Fruit fly (Drosophila melanogaster) whole organism, embryonic: ENCODE measurements around the gene CG11353.
A peak's percentile ranks its signal among the peaks of the same experiment; 100 is the strongest.

Experiments
- Adf1 ChIP-seq: fragments of 200-800 bp; sonication (Bioruptor generic); IDR thresholded peaks from 2 replicates; pipeline ENCODE4 v1.3.6; 2022; ENCODE audit warnings: missing biosample characterization, missing genetic modification characterization
- Atf6 ChIP-seq: fragments of 200-800 bp; sonication (Bioruptor generic); IDR thresholded peaks from 2 replicates; pipeline ENCODE4 v1.3.6; 2022; ENCODE audit warnings: missing biosample characterization, missing genetic modification characterization
- C15 ChIP-seq: fragments of 200-800 bp; sonication (Bioruptor generic); IDR thresholded peaks from 3 replicates; pipeline ENCODE4 v1.3.6; 2022; ENCODE audit warnings: missing biosample characterization, missing genetic modification characterization
- CG12104 ChIP-seq: fragments of 200-800 bp; sonication (Bioruptor generic); optimal IDR thresholded peaks from 3 replicates; lab custom pipeline; 2016; ENCODE audit warnings: missing biosample characterization, missing genetic modification characterization
- CG14014 ChIP-seq: fragments of 200-800 bp; sonication (Bioruptor generic); IDR thresholded peaks from 2 replicates; pipeline ENCODE4 v1.3.6; 2022; ENCODE audit warnings: missing biosample characterization, missing genetic modification characterization
- CG14050 ChIP-seq: fragments of 200-800 bp; sonication (Bioruptor generic); IDR thresholded peaks from 3 replicates; pipeline ENCODE4 v1.3.6; 2022; ENCODE audit warnings: missing biosample characterization, missing genetic modification characterization
- CG16813 ChIP-seq: fragments of 200-800 bp; sonication (Bioruptor generic); IDR thresholded peaks from 3 replicates; pipeline ENCODE4 v1.3.6; 2022; ENCODE audit warnings: missing biosample characterization, missing genetic modification characterization; ENCODE audit not compliant: partially characterized antibody
- CG18476 ChIP-seq: fragments of 200-800 bp; sonication (Bioruptor generic); optimal IDR thresholded peaks from 2 replicates; lab custom pipeline; 2016; ENCODE audit warnings: missing biosample characterization, mild to moderate bottlenecking, missing genetic modification characterization
- CG2199 ChIP-seq: fragments of 200-800 bp; sonication (Bioruptor generic); IDR thresholded peaks from 3 replicates; pipeline ENCODE4 v1.3.6; 2022; ENCODE audit warnings: missing biosample characterization, missing genetic modification characterization
- CG30020 ChIP-seq: fragments of 200-800 bp; optimal IDR thresholded peaks from 2 replicates; lab custom pipeline; 2019; ENCODE audit warnings: missing biosample characterization, mild to moderate bottlenecking, missing genetic modification characterization, moderate library complexity
- CG31388 ChIP-seq: fragments of 200-800 bp; sonication (Bioruptor generic); optimal IDR thresholded peaks from 2 replicates; lab custom pipeline; 2016; ENCODE audit warnings: missing biosample characterization, missing genetic modification characterization
- CG32532 ChIP-seq: fragments of 200-800 bp; sonication (Bioruptor generic); IDR thresholded peaks from 2 replicates; pipeline ENCODE4 v1.3.6; 2022; ENCODE audit warnings: missing biosample characterization, missing genetic modification characterization
- CG3407 ChIP-seq: fragments of 200-800 bp; sonication (Bioruptor generic); optimal IDR thresholded peaks from 2 replicates; lab custom pipeline; 2018; ENCODE audit warnings: missing biosample characterization, mild to moderate bottlenecking, missing genetic modification characterization
- CG5953 ChIP-seq: fragments of 200-800 bp; sonication (Bioruptor generic); IDR thresholded peaks from 2 replicates; pipeline ENCODE4 v1.3.6; 2022; ENCODE audit warnings: missing biosample characterization, missing genetic modification characterization
- CG6254 ChIP-seq: fragments of 200-800 bp; sonication (Bioruptor generic); optimal IDR thresholded peaks from 3 replicates; lab custom pipeline; 2017; ENCODE audit warnings: mild to moderate bottlenecking, missing biosample characterization, missing genetic modification reagents, missing genetic modification characterization
- CG6765 ChIP-seq: fragments of 200-800 bp; sonication (Bioruptor generic); optimal IDR thresholded peaks from 3 replicates; lab custom pipeline; 2017; ENCODE audit warnings: missing biosample characterization, mild to moderate bottlenecking, missing genetic modification characterization
- CG7271 ChIP-seq: fragments of 200-800 bp; sonication (Bioruptor generic); optimal IDR thresholded peaks from 2 replicates; lab custom pipeline; 2018; ENCODE audit warnings: missing biosample characterization, mild to moderate bottlenecking, missing genetic modification characterization, moderate library complexity
- CG7987 ChIP-seq: fragments of 200-800 bp; sonication (Bioruptor generic); optimal IDR thresholded peaks from 2 replicates; lab custom pipeline; 2018; ENCODE audit warnings: missing biosample characterization, mild to moderate bottlenecking, missing genetic modification characterization, moderate library complexity
- CTCF ChIP-seq: fragments of 200-800 bp; sonication (Bioruptor generic); optimal IDR thresholded peaks from 2 replicates; lab custom pipeline; 2017; ENCODE audit warnings: missing biosample characterization, mild to moderate bottlenecking, missing genetic modification characterization, moderate library complexity
- Deaf1 ChIP-seq: fragments of 200-800 bp; optimal IDR thresholded peaks from 3 replicates; lab custom pipeline; 2019; ENCODE audit warnings: missing biosample characterization, mild to moderate bottlenecking, missing genetic modification characterization, moderate library complexity
- Dip2 ChIP-seq: fragments of 200-800 bp; sonication (Bioruptor generic); IDR thresholded peaks from 2 replicates; pipeline ENCODE4 v1.3.6; 2022; ENCODE audit warnings: missing biosample characterization, missing genetic modification characterization
- Dip3 ChIP-seq: fragments of 200-800 bp; sonication (Bioruptor generic); optimal IDR thresholded peaks from 3 replicates; lab custom pipeline; 2016; ENCODE audit warnings: missing biosample characterization, missing genetic modification characterization
- Gug ChIP-seq: fragments of 200-800 bp; sonication (Bioruptor generic); IDR thresholded peaks from 4 replicates; pipeline ENCODE4 v1.3.6; 2022; ENCODE audit warnings: missing biosample characterization, missing genetic modification characterization
- Lim3 ChIP-seq: fragments of 200-800 bp; sonication (Bioruptor generic); IDR thresholded peaks from 2 replicates; pipeline ENCODE4 v1.3.6; 2022; ENCODE audit warnings: missing biosample characterization, missing genetic modification characterization
- NC2α ChIP-seq: fragments of 200-800 bp; sonication (Bioruptor generic); optimal IDR thresholded peaks from 2 replicates; lab custom pipeline; 2016; ENCODE audit warnings: missing biosample characterization, missing genetic modification characterization
- Optix ChIP-seq: fragments of 200-800 bp; sonication (Bioruptor generic); IDR thresholded peaks from 3 replicates; pipeline ENCODE4 v1.3.6; 2022; ENCODE audit warnings: missing biosample characterization, missing genetic modification characterization
- Pdp1 ChIP-seq, 2 experiments: fragments of 200-800 bp; sonication (Bioruptor generic); optimal IDR thresholded peaks; 3 replicates each; lab custom pipeline; 2016; ENCODE audit warnings: missing biosample characterization in 2 of 2, missing genetic modification characterization in 2 of 2, mild to moderate bottlenecking in 1 of 2, moderate library complexity in 1 of 2
- Ptx1 ChIP-seq: fragments of 200-800 bp; sonication (Bioruptor generic); IDR thresholded peaks from 2 replicates; pipeline ENCODE4 v1.3.6; 2022; ENCODE audit warnings: missing biosample characterization, missing genetic modification characterization
- Rx ChIP-seq: fragments of 200-800 bp; sonication (Bioruptor generic); IDR thresholded peaks from 2 replicates; pipeline ENCODE4 v1.3.6; 2022; ENCODE audit warnings: missing biosample characterization, missing genetic modification characterization
- Side ChIP-seq: fragments of 200-800 bp; sonication (Bioruptor generic); optimal IDR thresholded peaks from 2 replicates; lab custom pipeline; 2016; ENCODE audit warnings: missing biosample characterization, missing genetic modification characterization
- Ssrp ChIP-seq: fragments of 200-800 bp; sonication (Bioruptor generic); optimal IDR thresholded peaks from 2 replicates; lab custom pipeline; 2018; ENCODE audit warnings: missing biosample characterization, mild to moderate bottlenecking, missing genetic modification characterization, moderate library complexity
- aop ChIP-seq: fragments of 200-800 bp; sonication (Bioruptor generic); IDR thresholded peaks from 2 replicates; pipeline ENCODE4 v1.3.6; 2022; ENCODE audit warnings: missing biosample characterization, missing genetic modification characterization
- bab2 ChIP-seq: fragments of 200-800 bp; sonication (Bioruptor generic); optimal IDR thresholded peaks from 2 replicates; lab custom pipeline; 2016; ENCODE audit warnings: missing biosample characterization, missing genetic modification characterization
- chinmo ChIP-seq: fragments of 200-800 bp; sonication (Bioruptor generic); IDR thresholded peaks from 4 replicates; pipeline ENCODE4 v1.3.6; 2022; ENCODE audit warnings: missing biosample characterization, missing genetic modification characterization; ENCODE audit not compliant: partially characterized antibody
- cwo ChIP-seq: fragments of 200-800 bp; sonication (Bioruptor generic); optimal IDR thresholded peaks from 3 replicates; lab custom pipeline; 2017; ENCODE audit warnings: missing biosample characterization, missing genetic modification characterization, mild to moderate bottlenecking, moderate library complexity, missing genetic modification reagents
- gro ChIP-seq: fragments of 200-800 bp; sonication (Bioruptor generic); optimal IDR thresholded peaks from 2 replicates; lab custom pipeline; 2016; ENCODE audit warnings: missing biosample characterization, missing genetic modification characterization
- gsb ChIP-seq: fragments of 200-800 bp; sonication (Bioruptor generic); IDR thresholded peaks from 2 replicates; pipeline ENCODE4 v1.3.6; 2022; ENCODE audit warnings: missing biosample characterization, missing genetic modification characterization
- gt ChIP-seq: fragments of 200-800 bp; sonication (Bioruptor generic); IDR thresholded peaks from 2 replicates; pipeline ENCODE4 v1.3.6; 2022; ENCODE audit warnings: missing biosample characterization, missing genetic modification characterization
- knrl ChIP-seq: fragments of 200-800 bp; sonication (Bioruptor generic); IDR thresholded peaks from 3 replicates; pipeline ENCODE4 v1.3.6; 2022; ENCODE audit warnings: missing biosample characterization, missing genetic modification characterization; ENCODE audit not compliant: partially characterized antibody
- lov ChIP-seq, 2 experiments: fragments of 200-800 bp in 1 of 2; fragments of >200 bp in 1 of 2; sonication (Bioruptor generic) in 1 of 2; IDR thresholded peaks in 1 of 2; optimal IDR thresholded peaks in 1 of 2; 2 replicates in 1 of 2; 3 replicates in 1 of 2; pipeline versions ENCODE4 v1.3.6 to Lab custom; 2017 to 2022; ENCODE audit warnings: missing biosample characterization in 1 of 2, missing genetic modification characterization in 1 of 2
- pho ChIP-seq: fragments of 200-800 bp; sonication (Bioruptor generic); optimal IDR thresholded peaks from 2 replicates; lab custom pipeline; 2016; ENCODE audit warnings: missing biosample characterization, missing genetic modification characterization
- sc ChIP-seq, 3 experiments: fragments of >200 bp in 2 of 3; fragments of 200-800 bp in 1 of 3; sonication (Bioruptor generic) in 1 of 3; optimal IDR thresholded peaks; 2 replicates in 2 of 3; 3 replicates in 1 of 3; lab custom pipeline; 2017; ENCODE audit warnings: mild to moderate bottlenecking in 1 of 3, missing biosample characterization in 1 of 3, missing genetic modification characterization in 1 of 3, missing genetic modification reagents in 1 of 3
- schlank ChIP-seq: fragments of 200-800 bp; sonication (Bioruptor generic); optimal IDR thresholded peaks from 2 replicates; lab custom pipeline; 2018; ENCODE audit warnings: missing biosample characterization, mild to moderate bottlenecking, missing genetic modification characterization
- shn ChIP-seq: fragments of 200-800 bp; sonication (Bioruptor generic); optimal IDR thresholded peaks from 3 replicates; lab custom pipeline; 2016; ENCODE audit warnings: missing biosample characterization, missing genetic modification characterization
- ssp ChIP-seq: fragments of 200-800 bp; sonication (Bioruptor generic); IDR thresholded peaks from 2 replicates; pipeline ENCODE4 v1.3.6; 2022; ENCODE audit warnings: missing biosample characterization, missing genetic modification characterization
- trem ChIP-seq: fragments of 200-800 bp; optimal IDR thresholded peaks from 3 replicates; lab custom pipeline; 2019; ENCODE audit warnings: missing biosample characterization, mild to moderate bottlenecking, missing genetic modification characterization, moderate library complexity
- trh ChIP-seq: fragments of 200-800 bp; sonication (Bioruptor generic); optimal IDR thresholded peaks from 2 replicates; lab custom pipeline; 2016; ENCODE audit warnings: missing biosample characterization, missing genetic modification characterization
- tup ChIP-seq: fragments of 200-800 bp; sonication (Bioruptor generic); optimal IDR thresholded peaks from 2 replicates; lab custom pipeline; 2016; ENCODE audit warnings: missing biosample characterization, mild to moderate bottlenecking, missing genetic modification characterization, moderate library complexity
- unc-4 ChIP-seq: fragments of 200-800 bp; sonication (Bioruptor generic); IDR thresholded peaks from 2 replicates; pipeline ENCODE4 v1.3.6; 2022; ENCODE audit warnings: missing biosample characterization, missing genetic modification characterization; ENCODE audit not compliant: partially characterized antibody
- vfl ChIP-seq: fragments of 200-800 bp; sonication (Bioruptor generic); optimal IDR thresholded peaks from 2 replicates; lab custom pipeline; 2016; ENCODE audit warnings: missing biosample characterization, missing genetic modification characterization

CG11353 gene

dm6 chr3L:4550153-4550802, 17.3 kb downstream of the CG11353 start (continued):
- TF ChIP-seq unc-4 (no peak), CG30020 (no peak), Lim3 (GFP tag; lab: Robert Waterston, UW) (no peak), Ssrp (tag; lab: Kevin White, UChicago) (no peak), pho (GFP tag; lab: Kevin White, UChicago) (no peak), Optix (GFP tag; lab: Robert Waterston, UW) (no peak), Pdp1 (GFP tag; optimal IDR thresholded peaks at IDR 0.05; lab: Kevin White, UChicago) (peak in 1 of 2 experiments; percentile 27), Deaf1 (tag; lab: Kevin White, UChicago) (no peak), Dip2 (GFP tag; lab: Robert Waterston, UW) (no peak), shn (GFP tag; lab: Kevin White, UChicago) (no peak), CG6254 (GFP tag; lab: Kevin White, UChicago) (no peak), bab2 (GFP tag; lab: Kevin White, UChicago) (no peak), lov (optimal IDR thresholded peaks at IDR 0.05; lab: Kevin White, UChicago) (no peak), lov (GFP tag; IDR thresholded peaks at IDR 0.05; lab: Robert Waterston, UW) (no peak), CG32532 (GFP tag; lab: Robert Waterston, UW) (no peak), CG31388 (GFP tag; lab: Kevin White, UChicago) (no peak), tup (GFP tag; lab: Kevin White, UChicago) (no peak), Adf1 (GFP tag; lab: Robert Waterston, UW) (no peak), CG6765 (GFP tag; lab: Kevin White, UChicago) (no peak), gt (no peak), CG2199 (GFP tag; lab: Robert Waterston, UW) (no peak), CG14014 (GFP tag; lab: Robert Waterston, UW) (no peak), chinmo (GFP tag; lab: Robert Waterston, UW) (no peak), cwo (no peak), ssp (GFP tag; lab: Robert Waterston, UW) (no peak), Atf6 (no peak), trem (no peak), CG3407 (GFP tag; lab: Kevin White, UChicago) (no peak), trh (GFP tag; lab: Kevin White, UChicago) (no peak), CTCF (GFP tag; lab: Kevin White, UChicago) (no peak), gro (GFP tag; lab: Kevin White, UChicago) (no peak), Rx (GFP tag; lab: Robert Waterston, UW) (no peak), sc (optimal IDR thresholded peaks at IDR 0.05; lab: Kevin White, UChicago) (no peak), sc (GFP tag; optimal IDR thresholded peaks at IDR 0.05; lab: Kevin White, UChicago) (no peak), vfl (GFP tag; lab: Kevin White, UChicago) (no peak), gsb (GFP tag; lab: Robert Waterston, UW) (no peak), CG16813 (GFP tag; lab: Robert Waterston, UW) (no peak), CG7271 (tag; lab: Kevin White, UChicago) (no peak), CG12104 (GFP tag; lab: Kevin White, UChicago) (no peak), CG14050 (no peak), CG5953 (GFP tag; lab: Robert Waterston, UW) (no peak), C15 (GFP tag; lab: Robert Waterston, UW) (no peak), Gug (GFP tag; lab: Robert Waterston, UW) (no peak), Side (GFP tag; lab: Kevin White, UChicago) (no peak), knrl (no peak), Dip3 (no peak), CG18476 (GFP tag; lab: Kevin White, UChicago) (no peak), Ptx1 (GFP tag; lab: Robert Waterston, UW) (no peak), schlank (no peak), CG7987 (GFP tag; lab: Kevin White, UChicago) (no peak), aop (GFP tag; lab: Robert Waterston, UW) (no peak), NC2α (GFP tag; lab: Kevin White, UChicago) (no peak)
